Fruit fly (Drosophila melanogaster): Measurements from ENCODE around the gene CG3108.

Gene CG3108

dm6 chrX:5737157-5737556 lies 44.3 kb downstream of the CG3108 start (continued):
- TF ChIP-seq Mes4 (GFP tag; optimal IDR thresholded peaks at IDR 0.05) (no peak), Dref (GFP tag; IDR thresholded peaks at IDR 0.05) (no peak), slbo (GFP tag; IDR thresholded peaks at IDR 0.05) (peak; percentile 61), Side (GFP tag; optimal IDR thresholded peaks at IDR 0.05) (no peak), Lpt (GFP tag; optimal IDR thresholded peaks at IDR 0.05) (no peak), CG16779 (GFP tag; IDR thresholded peaks at IDR 0.05) (0 out of 2 replicates have a peak, but pooled peaks have one; percentile 52), B-H1 (GFP tag; IDR thresholded peaks at IDR 0.05) (no peak), CG10431 (GFP tag; optimal IDR thresholded peaks at IDR 0.05) (no peak), CG10321 (GFP tag; IDR thresholded peaks at IDR 0.05) (0 out of 2 replicates have a peak, but pooled peaks have one; percentile 23), Pdp1 (GFP tag; optimal IDR thresholded peaks at IDR 0.05) (no peak), CG11695 (GFP tag; IDR thresholded peaks at IDR 0.05) (0 out of 3 replicates have a peak, but pooled peaks have one; percentile 36), unpg (GFP tag; optimal IDR thresholded peaks at IDR 0.05) (peak; percentile 7), CG33213 (GFP tag; optimal IDR thresholded peaks at IDR 0.05) (no peak), repo (GFP tag; optimal IDR thresholded peaks at IDR 0.05) (no peak), CG2678 (tag; optimal IDR thresholded peaks at IDR 0.05) (no peak), Sox100B (GFP tag; optimal IDR thresholded peaks at IDR 0.05) (no peak), CG7745 (tag; optimal IDR thresholded peaks at IDR 0.05) (no peak), CG13894 (tag; optimal IDR thresholded peaks at IDR 0.05) (no peak), CG8765 (GFP tag; IDR thresholded peaks at IDR 0.05) (no peak), Sry-β (GFP tag; optimal IDR thresholded peaks at IDR 0.05) (no peak), lmd (GFP tag; IDR thresholded peaks at IDR 0.05) (peak; percentile 30; the same call in 1 of the 2 replicates), Opbp (GFP tag; IDR thresholded peaks at IDR 0.05; ENCODE audit: partially characterized antibody) (no peak), CG2120 (GFP tag; optimal IDR thresholded peaks at IDR 0.05) (peak; percentile 21), Ssrp (tag; optimal IDR thresholded peaks at IDR 0.05) (no peak), CG18764 (GFP tag; optimal IDR thresholded peaks at IDR 0.05) (no peak), CG4424 (GFP tag; optimal IDR thresholded peaks at IDR 0.05) (peak; percentile 22), B-H2 (GFP tag; optimal IDR thresholded peaks at IDR 0.05) (no peak), Asciz (GFP tag; optimal IDR thresholded peaks at IDR 0.05) (no peak), CG7357 (GFP tag; IDR thresholded peaks at IDR 0.05) (no peak), Xrp1 (GFP tag; IDR thresholded peaks at IDR 0.05) (peak; percentile 51; the same call in 1 of the 2 replicates), CG14441 (GFP tag; IDR thresholded peaks at IDR 0.05) (peak; percentile 61), ash1 (GFP tag; optimal IDR thresholded peaks at IDR 0.05) (no peak), CG17568 (GFP tag; optimal IDR thresholded peaks at IDR 0.05) (no peak), ssp (GFP tag; IDR thresholded peaks at IDR 0.05) (no peak), Atf3 (GFP tag; optimal IDR thresholded peaks at IDR 0.05) (no peak), p53 (GFP tag; optimal IDR thresholded peaks at IDR 0.05) (no peak), tin (GFP tag; optimal IDR thresholded peaks at IDR 0.05) (no peak), pb (GFP tag; optimal IDR thresholded peaks at IDR 0.05) (no peak), Adf1 (GFP tag; IDR thresholded peaks at IDR 0.05) (peak; percentile 81), CG43689 (GFP tag; IDR thresholded peaks at IDR 0.05) (no peak), ind (GFP tag; optimal IDR thresholded peaks at IDR 0.05) (peak; percentile 50), wek (GFP tag; optimal IDR thresholded peaks at IDR 0.05) (no peak), Hsf (GFP tag; optimal IDR thresholded peaks at IDR 0.05) (no peak), CG12299 (tag; optimal IDR thresholded peaks at IDR 0.05) (no peak), CG13287 (GFP tag; IDR thresholded peaks at IDR 0.05; ENCODE audit: partially characterized antibody) (no peak), croc (GFP tag; conservative IDR thresholded peaks at IDR 0.05) (no peak), HLH3B (GFP tag; IDR thresholded peaks at IDR 0.05) (no peak; the same call in 1 of the 2 replicates), Med (GFP tag) (peak; percentile 81), so (GFP tag; IDR thresholded peaks at IDR 0.05) (0 out of 3 replicates have a peak, but pooled peaks have one; percentile 50), onecut (GFP tag; IDR thresholded peaks at IDR 0.05) (no peak), Bteb2 (GFP tag; optimal IDR thresholded peaks at IDR 0.05) (no peak), corto (GFP tag; optimal IDR thresholded peaks at IDR 0.05) (no peak)

All from whole organism, embryonic.